Worm (Caenorhabditis elegans) whole organism, early embryonic: Measurements from ENCODE around the gene K02D10.8.

Experiments
- ama-1 ChIP-seq: fragments of 150-350 bp; optimal IDR thresholded peaks from 2 replicates; lab custom pipeline; 2014
- tra-4 ChIP-seq: sonication (generic microtip); optimal IDR thresholded peaks from 2 replicates; lab custom pipeline; 2017; ENCODE audit warnings: missing genetic modification characterization, missing compliant biosample characterization

ce11 chrIII:8741276-8741860, 44.8 kb upstream of the K02D10.8 start, which contains the start of gene pdhk-2:
- TF ChIP-seq tra-4 (tag; lab: Kevin White, UChicago), result no peak
- TF ChIP-seq ama-1 (lab: Kevin White, UChicago), result no peak
